Fruit fly (Drosophila melanogaster) whole organism, pupa: Measurements from ENCODE around the gene CG33286.

ENCODE experiments used
- CG10348 ChIP-seq: fragments of 200-800 bp; sonication (Bioruptor generic); IDR thresholded peaks from 2 replicates; pipeline ENCODE4 v1.3.6; 2022; ENCODE audit warnings: missing biosample characterization, missing genetic modification characterization
- CG12605 ChIP-seq: fragments of 200-800 bp; sonication (Bioruptor generic); IDR thresholded peaks from 2 replicates; pipeline ENCODE4 v1.3.6; 2022; ENCODE audit warnings: missing biosample characterization, missing genetic modification characterization
- CG13204 ChIP-seq: fragments of 200-800 bp; sonication (Bioruptor generic); optimal IDR thresholded peaks from 2 replicates; lab custom pipeline; 2018; ENCODE audit warnings: missing biosample characterization, mild to moderate bottlenecking, missing genetic modification characterization, moderate library complexity
- CG14655 ChIP-seq: fragments of 200-800 bp; sonication (Bioruptor generic); optimal IDR thresholded peaks from 3 replicates; lab custom pipeline; 2017; ENCODE audit warnings: mild to moderate bottlenecking, missing biosample characterization, missing genetic modification reagents, missing genetic modification characterization
- CG15710 ChIP-seq: fragments of 200-800 bp; sonication (Bioruptor generic); optimal IDR thresholded peaks from 2 replicates; lab custom pipeline; 2018; ENCODE audit warnings: missing biosample characterization, mild to moderate bottlenecking, missing genetic modification characterization, moderate library complexity
- CG17806 ChIP-seq: fragments of 200-800 bp; sonication (Bioruptor generic); optimal IDR thresholded peaks from 2 replicates; lab custom pipeline; 2018; ENCODE audit warnings: missing biosample characterization, mild to moderate bottlenecking, missing genetic modification characterization, moderate library complexity
- CG32121 ChIP-seq: fragments of 200-800 bp; sonication (Bioruptor generic); IDR thresholded peaks from 2 replicates; pipeline ENCODE4 v1.3.6; 2022; ENCODE audit warnings: missing biosample characterization, missing genetic modification characterization
- CG34367 ChIP-seq: fragments of 200-800 bp; sonication (Bioruptor generic); optimal IDR thresholded peaks from 2 replicates; lab custom pipeline; 2018; ENCODE audit warnings: missing biosample characterization, mild to moderate bottlenecking, missing genetic modification characterization
- CG4496 ChIP-seq: fragments of 200-800 bp; sonication (Bioruptor generic); IDR thresholded peaks from 3 replicates; pipeline ENCODE4 v1.3.6; 2022; ENCODE audit warnings: missing biosample characterization, missing genetic modification characterization
- CG8159 ChIP-seq: fragments of 200-800 bp; sonication (Bioruptor generic); optimal IDR thresholded peaks from 3 replicates; lab custom pipeline; 2018; ENCODE audit warnings: missing biosample characterization, mild to moderate bottlenecking, missing genetic modification characterization, moderate library complexity
- CG8301 ChIP-seq: fragments of 200-800 bp; sonication (Bioruptor generic); optimal IDR thresholded peaks from 2 replicates; lab custom pipeline; 2018; ENCODE audit warnings: missing biosample characterization, mild to moderate bottlenecking, missing genetic modification characterization
- CG9948 ChIP-seq: fragments of 200-800 bp; sonication (Bioruptor generic); optimal IDR thresholded peaks from 2 replicates; lab custom pipeline; 2018; ENCODE audit warnings: missing biosample characterization, mild to moderate bottlenecking, missing genetic modification characterization, moderate library complexity
- D1 ChIP-seq: fragments of 200-800 bp; sonication (Bioruptor generic); optimal IDR thresholded peaks from 2 replicates; lab custom pipeline; 2018; ENCODE audit warnings: missing biosample characterization, mild to moderate bottlenecking, missing genetic modification characterization, moderate library complexity
- EcR ChIP-seq: fragments of 200-800 bp; sonication (Bioruptor generic); optimal IDR thresholded peaks from 3 replicates; lab custom pipeline; 2019; ENCODE audit warnings: missing biosample characterization, missing genetic modification characterization, mild to moderate bottlenecking, moderate library complexity, missing genetic modification reagents
- Ets98B ChIP-seq: fragments of 200-800 bp; sonication (Bioruptor generic); IDR thresholded peaks from 2 replicates; pipeline ENCODE4 v1.3.6; 2022; ENCODE audit warnings: missing biosample characterization, missing genetic modification characterization
- Pif1A ChIP-seq: fragments of 200-800 bp; sonication (Bioruptor generic); optimal IDR thresholded peaks from 3 replicates; lab custom pipeline; 2016; ENCODE audit warnings: missing biosample characterization, missing genetic modification characterization
- Pif1B ChIP-seq: fragments of 200-800 bp; sonication (Bioruptor generic); optimal IDR thresholded peaks from 3 replicates; lab custom pipeline; 2016; ENCODE audit warnings: missing biosample characterization, missing genetic modification characterization
- Snoo ChIP-seq: fragments of 200-800 bp; sonication (Bioruptor generic); optimal IDR thresholded peaks from 3 replicates; lab custom pipeline; 2017; ENCODE audit warnings: missing biosample characterization, mild to moderate bottlenecking, missing genetic modification characterization, inconsistent platforms
- fd96Ca ChIP-seq: fragments of 200-800 bp; sonication (Bioruptor generic); IDR thresholded peaks from 3 replicates; pipeline ENCODE4 v1.3.6; 2022; ENCODE audit warnings: missing biosample characterization, missing genetic modification characterization
- gl ChIP-seq: fragments of 200-800 bp; sonication (Bioruptor generic); optimal IDR thresholded peaks from 2 replicates; lab custom pipeline; 2018; ENCODE audit warnings: missing biosample characterization, mild to moderate bottlenecking, missing genetic modification characterization
- rn ChIP-seq: fragments of 200-800 bp; sonication (Bioruptor generic); IDR thresholded peaks from 2 replicates; pipeline ENCODE4 v1.3.6; 2022; ENCODE audit warnings: missing biosample characterization, missing genetic modification characterization

Gene CG33286

DNA sequence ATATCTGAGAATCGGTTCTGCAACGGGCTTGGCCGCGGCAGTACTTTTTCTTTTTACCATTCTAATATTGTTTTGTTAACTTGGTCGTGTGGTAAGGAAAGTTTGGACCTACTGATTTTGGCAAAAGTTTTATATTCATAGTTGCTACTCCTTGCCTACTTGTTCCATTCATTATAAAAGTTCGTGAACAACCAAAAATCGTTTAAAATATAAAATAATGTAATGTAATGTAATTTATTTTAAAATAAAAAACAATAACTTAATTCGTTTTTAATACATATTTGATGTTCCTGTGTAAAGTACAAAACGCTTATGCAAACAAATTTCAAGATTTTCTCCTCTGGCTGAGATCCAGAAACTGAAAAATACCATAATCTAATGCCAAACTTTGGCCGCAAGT lies at the start of gene CG33286:
Gene CG33286 (minus strand): TSS at position 101 of the 400 bp plus-strand sequence.
- TF ChIP-seq EcR (GFP tag; lab: Kevin White, UChicago) (no peak), Pif1A (GFP tag; lab: Kevin White, UChicago) (no peak), CG4496 (GFP tag; lab: Robert Waterston, UW) (no peak)

DNA sequence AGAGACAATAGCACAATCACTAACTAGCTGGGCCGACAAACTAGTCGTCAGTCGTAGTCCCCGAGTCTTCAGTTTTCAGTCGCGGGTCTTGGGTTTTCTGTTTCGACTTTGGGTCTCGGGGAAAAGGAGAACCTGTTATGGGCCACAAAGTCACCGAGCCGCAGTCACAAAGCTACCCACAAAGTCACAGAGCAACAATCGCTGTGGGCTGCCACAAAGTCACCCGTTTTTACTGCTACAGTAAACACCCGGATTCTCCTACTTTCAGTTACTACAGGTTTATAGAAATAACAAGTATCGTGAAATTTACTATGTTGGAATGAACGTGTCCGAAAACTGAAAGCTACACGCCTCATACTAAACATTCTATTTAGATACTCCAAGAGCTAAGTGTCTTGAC lies 49.3 kb upstream of the CG33286 start:
- TF ChIP-seq CG4496 (GFP tag; lab: Robert Waterston, UW) = no peak
- no peak for TF ChIP-seq fd96Ca
- no peak for TF ChIP-seq CG32121
- TF ChIP-seq CG15710 (tag; lab: Kevin White, UChicago) = no peak
- TF ChIP-seq CG10348 = no peak
- TF ChIP-seq CG8301 (tag; lab: Kevin White, UChicago) = no peak
- TF ChIP-seq Pif1B = no peak
- TF ChIP-seq CG34367 = no peak
- TF ChIP-seq CG17806 = no peak
- no peak for TF ChIP-seq Snoo (tag; lab: Kevin White, UChicago)
- TF ChIP-seq gl = no peak

DNA sequence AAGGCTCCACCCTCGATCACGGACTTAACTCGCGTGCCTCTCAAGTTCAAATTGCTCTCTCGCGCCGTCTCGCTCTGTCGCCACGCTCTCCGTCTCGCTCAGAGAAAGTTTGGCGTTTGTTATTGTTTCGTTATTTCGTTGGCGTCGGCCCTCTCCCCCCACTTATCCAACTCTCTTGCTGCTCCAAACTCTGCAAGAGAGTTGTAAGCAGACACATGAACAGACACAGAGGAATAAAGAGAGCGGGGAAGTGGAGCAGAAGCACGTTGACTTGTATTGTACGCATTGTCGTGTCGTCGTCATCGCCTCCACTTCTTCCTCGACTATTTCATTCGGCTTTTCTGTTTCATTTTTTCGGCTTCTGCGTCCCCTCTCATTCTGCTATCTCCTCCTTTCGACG lies 48.9 kb upstream of the CG33286 start:
- peak; percentile 14 for TF ChIP-seq Snoo (tag; lab: Kevin White, UChicago)
- no peak for TF ChIP-seq rn (GFP tag; lab: Robert Waterston, UW)
- TF ChIP-seq EcR (GFP tag; lab: Kevin White, UChicago) = peak; percentile 82
- peak; percentile 9; the same call in 1 of the 2 replicates for TF ChIP-seq CG32121
- TF ChIP-seq CG4496 (GFP tag; lab: Robert Waterston, UW) = peak; percentile 37; the same call in 2 of the 3 replicates
- TF ChIP-seq, all 21 proteins: peak for 4

DNA sequence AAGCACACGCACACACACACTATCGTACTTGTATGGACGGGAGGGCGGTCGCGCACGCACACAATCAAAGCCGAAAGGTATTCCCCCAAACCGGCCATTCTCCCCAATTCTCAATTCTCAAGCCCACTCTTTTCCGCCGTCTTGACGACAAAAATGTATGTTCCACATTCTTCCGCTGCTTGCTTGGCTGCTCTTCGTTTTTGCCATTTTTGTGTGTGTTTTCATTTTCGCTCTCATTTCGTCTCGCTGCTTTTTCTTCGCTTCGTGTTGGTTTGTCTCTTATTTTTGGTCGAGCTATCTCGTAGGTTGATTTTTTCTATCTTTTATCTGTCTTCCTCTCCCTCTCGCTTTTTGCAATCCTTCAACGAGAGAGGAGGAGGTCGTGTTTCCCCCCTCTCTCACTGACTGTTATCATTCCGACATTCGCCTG lies 40.0 kb upstream of the CG33286 start:
- peak; percentile 4 for TF ChIP-seq EcR (GFP tag; lab: Kevin White, UChicago)
- no peak; the same call in 1 of the 2 replicates for TF ChIP-seq Ets98B (GFP tag; lab: Robert Waterston, UW)
- no peak for TF ChIP-seq CG14655 (GFP tag; lab: Kevin White, UChicago)
- peak; percentile 15 for TF ChIP-seq Pif1A (GFP tag; lab: Kevin White, UChicago)
- no peak for TF ChIP-seq CG8301 (tag; lab: Kevin White, UChicago)
- TF ChIP-seq CG4496 (GFP tag; lab: Robert Waterston, UW) = peak; percentile 35; the same call in 2 of the 3 replicates
- TF ChIP-seq CG12605 = peak; percentile 77
- peak; percentile 74 for TF ChIP-seq gl
- TF ChIP-seq CG17806 = peak; percentile 20
- peak; percentile 37 for TF ChIP-seq CG32121
- TF ChIP-seq Pif1B = peak; percentile 7
- peak; percentile 10 for TF ChIP-seq CG9948 (tag; lab: Kevin White, UChicago)
- TF ChIP-seq CG34367 = no peak
- no peak for TF ChIP-seq D1 (tag; lab: Kevin White, UChicago)
- TF ChIP-seq Snoo (tag; lab: Kevin White, UChicago) = no peak
- peak; percentile 56; the same call in 2 of the 3 replicates for TF ChIP-seq fd96Ca

DNA sequence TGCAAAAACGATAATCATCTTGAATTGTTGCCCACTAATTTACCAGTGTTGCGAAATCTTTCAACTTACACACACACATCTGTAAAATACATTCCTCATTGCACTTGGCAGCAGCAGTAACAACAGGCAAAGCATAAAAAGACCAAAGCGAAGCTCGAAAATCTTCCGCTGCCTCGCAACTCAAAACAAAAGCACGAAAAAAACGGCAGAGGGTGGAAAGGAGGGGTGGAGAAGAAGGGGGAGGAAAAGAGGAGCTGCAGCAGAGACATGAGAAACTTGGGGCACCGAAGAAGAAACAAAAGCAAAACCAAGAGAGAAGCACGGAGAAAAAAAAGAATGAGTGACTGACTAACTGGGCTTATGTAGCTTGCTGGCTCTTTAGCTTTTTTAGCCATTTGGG lies 39.0 kb upstream of the CG33286 start:
- peak; percentile 56 for TF ChIP-seq gl
- TF ChIP-seq D1 (tag; lab: Kevin White, UChicago) = no peak
- peak; percentile 31 for TF ChIP-seq Pif1B
- 0 out of 2 replicates have a peak, but pooled peaks have one; percentile 17 for TF ChIP-seq rn (GFP tag; lab: Robert Waterston, UW)
- peak; percentile 34 for TF ChIP-seq CG8159 (tag; lab: Kevin White, UChicago)
- no peak for TF ChIP-seq CG34367
- 0 out of 2 replicates have a peak, but pooled peaks have one; percentile 22 for TF ChIP-seq CG32121
- TF ChIP-seq CG15710 (tag; lab: Kevin White, UChicago) = peak; percentile 38
- TF ChIP-seq CG13204 (GFP tag; lab: Kevin White, UChicago) = peak; percentile 53
- peak; percentile 66; the same call in 1 of the 3 replicates for TF ChIP-seq fd96Ca
- 0 out of 3 replicates have a peak, but pooled peaks have one; percentile 30 for TF ChIP-seq CG4496 (GFP tag; lab: Robert Waterston, UW)
- no peak for TF ChIP-seq CG12605
- peak; percentile 58 for TF ChIP-seq EcR (GFP tag; lab: Kevin White, UChicago)
- TF ChIP-seq CG8301 (tag; lab: Kevin White, UChicago) = no peak
- TF ChIP-seq CG9948 (tag; lab: Kevin White, UChicago) = peak; percentile 3

DNA sequence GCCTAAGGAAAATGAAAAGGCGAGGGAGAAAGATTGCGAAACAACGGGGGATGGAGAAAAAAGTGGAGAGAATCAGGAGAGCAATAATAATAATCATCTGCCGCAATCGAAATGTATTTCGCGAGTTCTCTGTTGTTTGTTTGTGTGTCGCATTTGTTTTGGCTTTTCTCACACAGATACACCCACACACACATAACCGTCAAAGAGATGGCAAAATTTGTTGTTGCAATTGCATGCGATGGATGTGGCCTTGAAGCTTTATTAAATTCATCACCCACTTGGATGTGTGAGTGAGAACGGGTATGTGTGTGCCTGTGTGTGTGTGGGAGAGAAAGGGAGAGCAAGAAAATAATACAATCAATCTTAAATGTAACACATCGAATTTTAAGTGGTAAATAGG lies 37.2 kb upstream of the CG33286 start:
- TF ChIP-seq CG17806 = no peak
- peak; percentile 36 for TF ChIP-seq EcR (GFP tag; lab: Kevin White, UChicago)
- TF ChIP-seq CG8159 (tag; lab: Kevin White, UChicago) = no peak

DNA sequence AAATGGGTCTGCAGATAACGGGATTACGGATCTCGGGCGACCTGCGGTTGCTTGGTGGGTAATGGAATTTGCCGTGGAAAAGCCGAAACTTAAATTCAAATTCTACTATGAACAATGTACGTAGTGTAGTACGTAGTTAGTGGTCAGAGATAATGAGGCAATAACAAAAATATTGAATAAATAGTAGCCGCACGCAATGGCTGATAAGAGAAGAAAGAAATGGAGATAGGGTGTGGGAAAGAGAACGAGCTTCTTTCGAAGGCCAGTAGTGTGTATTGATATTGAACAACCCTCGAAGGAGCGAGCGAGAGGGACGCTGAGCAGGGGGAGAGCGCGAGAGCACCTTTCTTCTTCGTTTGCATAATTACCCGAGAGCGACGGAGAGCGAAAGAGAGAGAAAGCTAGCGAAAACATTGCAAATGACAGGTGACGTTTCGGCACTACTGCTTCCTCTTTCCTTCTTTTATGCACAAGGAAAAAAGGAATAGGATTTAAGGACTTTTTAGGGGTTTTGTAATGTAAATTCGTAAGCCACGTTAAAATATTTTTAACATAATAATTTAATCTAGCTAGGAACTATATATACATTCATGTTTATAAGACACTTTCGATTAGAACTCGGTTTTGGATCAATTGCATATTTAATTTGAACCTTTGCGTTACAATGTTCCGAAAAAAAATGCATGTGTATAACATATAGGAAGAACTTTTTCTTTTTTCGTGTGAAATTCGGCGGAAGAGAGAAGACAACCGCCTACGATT lies 36.5 kb upstream of the CG33286 start:
- peak; percentile 6 for TF ChIP-seq EcR (GFP tag; lab: Kevin White, UChicago)
- peak; percentile 68 for TF ChIP-seq CG8301 (tag; lab: Kevin White, UChicago)
- peak; percentile 71 for TF ChIP-seq CG14655 (GFP tag; lab: Kevin White, UChicago)
- TF ChIP-seq Snoo (tag; lab: Kevin White, UChicago) = peak; percentile 40
- no peak for TF ChIP-seq D1 (tag; lab: Kevin White, UChicago)
- no peak for TF ChIP-seq CG13204 (GFP tag; lab: Kevin White, UChicago)
- TF ChIP-seq Pif1A (GFP tag; lab: Kevin White, UChicago) = peak; percentile 54
- TF ChIP-seq CG15710 (tag; lab: Kevin White, UChicago) = peak; percentile 7
- TF ChIP-seq CG10348 = no peak
- 0 out of 3 replicates have a peak, but pooled peaks have one; percentile 46 for TF ChIP-seq CG4496 (GFP tag; lab: Robert Waterston, UW)
- peak; percentile 44 for TF ChIP-seq CG9948 (tag; lab: Kevin White, UChicago)
- TF ChIP-seq Pif1B = peak; percentile 45
- TF ChIP-seq gl = no peak
- no peak for TF ChIP-seq CG12605
- peak; percentile 22 for TF ChIP-seq CG17806
- TF ChIP-seq Ets98B (GFP tag; lab: Robert Waterston, UW) = peak; percentile 18; the same call in 1 of the 2 replicates
- TF ChIP-seq CG8159 (tag; lab: Kevin White, UChicago) = peak; percentile 40
- peak; percentile 52; the same call in 2 of the 3 replicates for TF ChIP-seq fd96Ca
- 0 out of 2 replicates have a peak, but pooled peaks have one; percentile 13 for TF ChIP-seq CG32121
- no peak for TF ChIP-seq CG34367
- TF ChIP-seq rn (GFP tag; lab: Robert Waterston, UW) = no peak
